Worm (Caenorhabditis elegans) whole organism, L1 larva: ENCODE measurements around the gene cutl-1.

Experiments used
- aha-1 ChIP-seq: fragments of 150-350 bp; optimal IDR thresholded peaks from 2 replicates; lab custom pipeline; 2014; ENCODE audit warnings: missing biosample characterization, missing genetic modification characterization
- fkh-10 ChIP-seq: sonication (generic microtip); optimal IDR thresholded peaks from 2 replicates; lab custom pipeline; 2017; ENCODE audit warnings: missing biosample characterization, missing genetic modification reagents, missing genetic modification characterization
- fos-1 ChIP-seq: fragments of 150-350 bp; optimal IDR thresholded peaks from 2 replicates; lab custom pipeline; 2014; ENCODE audit warnings: missing biosample characterization, missing genetic modification characterization
- jun-1 ChIP-seq: fragments of 150-350 bp; optimal IDR thresholded peaks from 2 replicates; lab custom pipeline; 2014; ENCODE audit warnings: missing biosample characterization, missing genetic modification reagents, missing genetic modification characterization
- mdl-1 ChIP-seq, 2 experiments: fragments of 150-350 bp; optimal IDR thresholded peaks; 2 replicates each; lab custom pipeline; 2014 to 2017; ENCODE audit warnings: missing biosample characterization in 2 of 2, missing genetic modification characterization in 2 of 2, inconsistent platforms in 1 of 2
- nhr-77 ChIP-seq: fragments of 150-350 bp; optimal IDR thresholded peaks from 2 replicates; lab custom pipeline; 2014; ENCODE audit warnings: missing biosample characterization, missing genetic modification characterization
- pag-3 ChIP-seq: sonication (generic microtip); optimal IDR thresholded peaks from 2 replicates; lab custom pipeline; 2017; ENCODE audit warnings: missing genetic modification characterization, mild to moderate bottlenecking, missing compliant biosample characterization, antibody characterized with exemption, borderline replicate concordance; ENCODE audit not compliant: insufficient read depth
- pqm-1 ChIP-seq: sonication (generic microtip); optimal IDR thresholded peaks from 3 replicates; lab custom pipeline; 2017; ENCODE audit warnings: missing biosample characterization, missing genetic modification characterization
- sox-4 ChIP-seq: sonication (generic microtip); optimal IDR thresholded peaks from 2 replicates; lab custom pipeline; 2016; ENCODE audit warnings: missing genetic modification characterization, missing compliant biosample characterization
- tbx-2 ChIP-seq: sonication (generic microtip); optimal IDR thresholded peaks from 2 replicates; lab custom pipeline; 2016; ENCODE audit warnings: missing genetic modification characterization, missing compliant biosample characterization
- vab-15 ChIP-seq: sonication (generic microtip); optimal IDR thresholded peaks from 2 replicates; lab custom pipeline; 2017; ENCODE audit warnings: missing genotype, mild to moderate bottlenecking, missing genetic modification characterization, missing compliant biosample characterization
- zag-1 ChIP-seq: fragments of 150-350 bp; optimal IDR thresholded peaks from 2 replicates; lab custom pipeline; 2014; ENCODE audit warnings: missing biosample characterization, missing genetic modification characterization

DNA sequence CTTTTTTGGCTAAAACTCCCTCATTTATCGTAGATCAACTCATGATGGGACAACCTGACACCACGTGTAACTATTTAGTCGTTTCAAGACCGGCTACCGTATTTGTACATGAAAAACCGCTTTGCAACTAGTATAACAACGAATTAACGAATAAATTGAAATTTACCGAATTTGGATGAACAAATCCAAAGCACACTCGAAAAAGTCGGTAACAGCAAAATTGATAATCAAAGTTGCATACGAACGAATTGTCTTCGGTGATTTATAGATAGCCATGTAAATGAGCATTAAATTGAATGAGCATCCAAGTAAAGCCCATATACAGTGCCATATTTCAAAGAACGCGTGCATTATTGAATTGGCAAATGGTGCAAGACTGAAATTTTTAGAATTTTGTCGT lies 26.4 kb upstream of the cutl-1 start, which contains the start of gene srd-17:
- TF ChIP-seq fkh-10 (no peak), tbx-2 (no peak), pqm-1 (tag; lab: Kevin White, UChicago) (no peak), vab-15 (no peak), pag-3 (tag; lab: Kevin White, UChicago) (no peak), zag-1 (tag; lab: Kevin White, UChicago) (no peak), mdl-1 (tag; optimal IDR thresholded peaks at IDR 0.05; lab: Kevin White, UChicago) (no peak), nhr-77 (no peak), jun-1 (tag; lab: Kevin White, UChicago) (no peak), aha-1 (tag; lab: Kevin White, UChicago) (no peak), sox-4 (tag; lab: Kevin White, UChicago) (no peak), fos-1 (no peak)
